Fruit fly (Drosophila melanogaster) whole organism, embryonic: Measurements from ENCODE around the gene CG4017.

Source experiments
- Bteb2 ChIP-seq: fragments of 200-800 bp; sonication (Bioruptor generic); optimal IDR thresholded peaks from 2 replicates; lab custom pipeline; 2016; ENCODE audit warnings: missing biosample characterization, missing genetic modification characterization
- CG10565 ChIP-seq: fragments of 200-800 bp; sonication (Bioruptor generic); optimal IDR thresholded peaks from 3 replicates; lab custom pipeline; 2016; ENCODE audit warnings: missing biosample characterization, mild to moderate bottlenecking, missing genetic modification characterization
- CG14860 ChIP-seq: fragments of 200-800 bp; sonication (Bioruptor generic); IDR thresholded peaks from 3 replicates; pipeline ENCODE4 v1.3.6; 2022; ENCODE audit warnings: missing biosample characterization, missing genetic modification characterization; ENCODE audit not compliant: partially characterized antibody
- CG15514 ChIP-seq: fragments of 200-800 bp; sonication (Bioruptor generic); optimal IDR thresholded peaks from 3 replicates; lab custom pipeline; 2017; ENCODE audit warnings: missing biosample characterization, missing genetic modification characterization, mild to moderate bottlenecking, moderate library complexity, missing genetic modification reagents
- CG1602 ChIP-seq: fragments of 200-800 bp; sonication (Bioruptor generic); optimal IDR thresholded peaks from 3 replicates; lab custom pipeline; 2016; ENCODE audit warnings: missing biosample characterization, missing genetic modification characterization
- CG1603 ChIP-seq: fragments of 200-800 bp; sonication (Bioruptor generic); optimal IDR thresholded peaks from 2 replicates; lab custom pipeline; 2019; ENCODE audit warnings: missing biosample characterization, mild to moderate bottlenecking, missing genetic modification characterization, moderate library complexity
- CG2712 ChIP-seq: fragments of 200-800 bp; optimal IDR thresholded peaks from 3 replicates; lab custom pipeline; 2019; ENCODE audit warnings: missing biosample characterization, mild to moderate bottlenecking, missing genetic modification characterization, moderate library complexity
- CG31388 ChIP-seq: fragments of 200-800 bp; sonication (Bioruptor generic); optimal IDR thresholded peaks from 2 replicates; lab custom pipeline; 2016; ENCODE audit warnings: missing biosample characterization, missing genetic modification characterization
- CG4707 ChIP-seq: fragments of 200-800 bp; sonication (Bioruptor generic); optimal IDR thresholded peaks from 2 replicates; lab custom pipeline; 2018; ENCODE audit warnings: missing biosample characterization, mild to moderate bottlenecking, missing genetic modification characterization, moderate library complexity
- CG4820 ChIP-seq: fragments of 200-800 bp; sonication (Bioruptor generic); optimal IDR thresholded peaks from 3 replicates; lab custom pipeline; 2016; ENCODE audit warnings: missing biosample characterization, missing genetic modification characterization
- CG5245 ChIP-seq: fragments of 200-800 bp; sonication (Bioruptor generic); optimal IDR thresholded peaks from 3 replicates; lab custom pipeline; 2016; ENCODE audit warnings: missing biosample characterization, missing genetic modification characterization
- CG6272 ChIP-seq: fragments of 200-800 bp; sonication (Bioruptor generic); IDR thresholded peaks from 2 replicates; pipeline ENCODE4 v1.3.6; 2022; ENCODE audit warnings: missing biosample characterization, missing genetic modification characterization
- CG7271 ChIP-seq: fragments of 200-800 bp; sonication (Bioruptor generic); optimal IDR thresholded peaks from 2 replicates; lab custom pipeline; 2018; ENCODE audit warnings: missing biosample characterization, mild to moderate bottlenecking, missing genetic modification characterization, moderate library complexity
- CG7556 ChIP-seq: fragments of 200-800 bp; sonication (Bioruptor generic); optimal IDR thresholded peaks from 2 replicates; lab custom pipeline; 2017; ENCODE audit warnings: missing biosample characterization, mild to moderate bottlenecking, missing genetic modification characterization
- CG8089 ChIP-seq: fragments of 200-800 bp; sonication (Bioruptor generic); optimal IDR thresholded peaks from 3 replicates; lab custom pipeline; 2016; ENCODE audit warnings: missing biosample characterization, missing genetic modification characterization
- CoRest ChIP-seq: fragments of 200-800 bp; sonication (Bioruptor generic); optimal IDR thresholded peaks from 3 replicates; lab custom pipeline; 2018; ENCODE audit warnings: missing biosample characterization, mild to moderate bottlenecking, missing genetic modification characterization, moderate library complexity
- D19A ChIP-seq: fragments of 200-800 bp; optimal IDR thresholded peaks from 3 replicates; lab custom pipeline; 2019; ENCODE audit warnings: missing biosample characterization, mild to moderate bottlenecking, missing genetic modification characterization, moderate library complexity
- Dbx ChIP-seq: fragments of 200-800 bp; sonication (Bioruptor generic); IDR thresholded peaks from 3 replicates; pipeline ENCODE4 v1.3.6; 2022; ENCODE audit warnings: missing biosample characterization, missing genetic modification characterization
- Dll ChIP-seq: fragments of 200-800 bp; sonication (Bioruptor generic); IDR thresholded peaks from 4 replicates; pipeline ENCODE4 v1.3.6; 2022; ENCODE audit warnings: missing biosample characterization, missing genetic modification characterization; ENCODE audit not compliant: partially characterized antibody
- Drgx ChIP-seq: fragments of 200-800 bp; sonication (Bioruptor generic); IDR thresholded peaks from 2 replicates; pipeline ENCODE4 v1.3.6; 2022; ENCODE audit warnings: missing biosample characterization, missing genetic modification characterization
- Gug ChIP-seq: fragments of 200-800 bp; sonication (Bioruptor generic); IDR thresholded peaks from 4 replicates; pipeline ENCODE4 v1.3.6; 2022; ENCODE audit warnings: missing biosample characterization, missing genetic modification characterization
- Hey ChIP-seq: fragments of 200-800 bp; sonication (Bioruptor generic); optimal IDR thresholded peaks from 3 replicates; lab custom pipeline; 2018; ENCODE audit warnings: missing biosample characterization, mild to moderate bottlenecking, missing genetic modification characterization
- Hr3 ChIP-seq: fragments of 200-800 bp; sonication (Bioruptor generic); optimal IDR thresholded peaks from 3 replicates; lab custom pipeline; 2016; ENCODE audit warnings: missing biosample characterization, missing genetic modification characterization
- Hr51 ChIP-seq, 2 experiments: fragments of 200-800 bp; sonication (Bioruptor generic); optimal IDR thresholded peaks; 2 replicates in 1 of 2; 3 replicates in 1 of 2; lab custom pipeline; 2016 to 2018; ENCODE audit warnings: missing biosample characterization in 2 of 2, missing genetic modification characterization in 2 of 2, mild to moderate bottlenecking in 1 of 2, moderate library complexity in 1 of 2
- Jarid2 ChIP-seq: fragments of 200-800 bp; sonication (Bioruptor generic); optimal IDR thresholded peaks from 3 replicates; lab custom pipeline; 2017; ENCODE audit warnings: mild to moderate bottlenecking, missing biosample characterization, missing genetic modification reagents, missing genetic modification characterization
- MESR4 ChIP-seq: fragments of 200-800 bp; sonication (Bioruptor generic); optimal IDR thresholded peaks from 2 replicates; lab custom pipeline; 2018; ENCODE audit warnings: missing biosample characterization, mild to moderate bottlenecking, missing genetic modification characterization, moderate library complexity
- MTF-1 ChIP-seq: fragments of 200-800 bp; sonication (Bioruptor generic); optimal IDR thresholded peaks from 2 replicates; lab custom pipeline; 2018; ENCODE audit warnings: missing biosample characterization, mild to moderate bottlenecking, missing genetic modification characterization, borderline replicate concordance
- Meics ChIP-seq: fragments of 200-800 bp; sonication (Bioruptor generic); optimal IDR thresholded peaks from 2 replicates; lab custom pipeline; 2017; ENCODE audit warnings: missing biosample characterization, mild to moderate bottlenecking, missing genetic modification characterization
- Oli ChIP-seq: fragments of 200-800 bp; sonication (Bioruptor generic); optimal IDR thresholded peaks from 2 replicates; lab custom pipeline; 2018; ENCODE audit warnings: missing biosample characterization, mild to moderate bottlenecking, missing genetic modification characterization, moderate library complexity
- Ssrp ChIP-seq: fragments of 200-800 bp; sonication (Bioruptor generic); optimal IDR thresholded peaks from 2 replicates; lab custom pipeline; 2018; ENCODE audit warnings: missing biosample characterization, mild to moderate bottlenecking, missing genetic modification characterization, moderate library complexity
- Xrp1 ChIP-seq: fragments of 200-800 bp; sonication (Bioruptor generic); IDR thresholded peaks from 2 replicates; pipeline ENCODE4 v1.3.6; 2022; ENCODE audit warnings: missing biosample characterization, missing genetic modification characterization
- ase ChIP-seq: fragments of 200-800 bp; sonication (Bioruptor generic); IDR thresholded peaks from 3 replicates; pipeline ENCODE4 v1.3.6; 2022; ENCODE audit warnings: missing biosample characterization, missing genetic modification characterization
- bab2 ChIP-seq: fragments of 200-800 bp; sonication (Bioruptor generic); optimal IDR thresholded peaks from 2 replicates; lab custom pipeline; 2016; ENCODE audit warnings: missing biosample characterization, missing genetic modification characterization
- chm ChIP-seq: fragments of 200-800 bp; sonication (Bioruptor generic); IDR thresholded peaks from 2 replicates; pipeline ENCODE4 v1.3.6; 2022; ENCODE audit warnings: missing biosample characterization, missing genetic modification characterization
- corto ChIP-seq: fragments of 200-800 bp; sonication (Bioruptor generic); optimal IDR thresholded peaks from 2 replicates; lab custom pipeline; 2016; ENCODE audit warnings: missing biosample characterization, mild to moderate bottlenecking, missing genetic modification characterization, moderate library complexity
- dmrt99B ChIP-seq: fragments of 200-800 bp; sonication (Bioruptor generic); optimal IDR thresholded peaks from 2 replicates; lab custom pipeline; 2018; ENCODE audit warnings: missing biosample characterization, mild to moderate bottlenecking, missing genetic modification characterization, moderate library complexity
- emc ChIP-seq: fragments of 200-800 bp; sonication (Bioruptor generic); optimal IDR thresholded peaks from 2 replicates; lab custom pipeline; 2016; ENCODE audit warnings: missing biosample characterization, missing genetic modification characterization
- gro ChIP-seq: fragments of 200-800 bp; sonication (Bioruptor generic); optimal IDR thresholded peaks from 2 replicates; lab custom pipeline; 2016; ENCODE audit warnings: missing biosample characterization, missing genetic modification characterization
- gsb ChIP-seq: fragments of 200-800 bp; sonication (Bioruptor generic); IDR thresholded peaks from 2 replicates; pipeline ENCODE4 v1.3.6; 2022; ENCODE audit warnings: missing biosample characterization, missing genetic modification characterization
- maf-S ChIP-seq: fragments of 200-800 bp; sonication (Bioruptor generic); optimal IDR thresholded peaks from 2 replicates; lab custom pipeline; 2016; ENCODE audit warnings: missing biosample characterization, missing genetic modification characterization
- nau ChIP-seq: fragments of 200-800 bp; sonication (Bioruptor generic); optimal IDR thresholded peaks from 3 replicates; lab custom pipeline; 2017; ENCODE audit warnings: missing biosample characterization, mild to moderate bottlenecking, missing genetic modification characterization, missing genetic modification reagents
- nerfin-2 ChIP-seq: fragments of 200-800 bp; sonication (Bioruptor generic); IDR thresholded peaks from 2 replicates; pipeline ENCODE4 v1.3.6; 2022; ENCODE audit warnings: missing biosample characterization, missing genetic modification characterization; ENCODE audit not compliant: partially characterized antibody
- onecut ChIP-seq: fragments of 200-800 bp; sonication (Bioruptor generic); IDR thresholded peaks from 2 replicates; pipeline ENCODE4 v1.3.6; 2022; ENCODE audit warnings: missing biosample characterization, missing genetic modification characterization
- org-1 ChIP-seq: fragments of 200-800 bp; sonication (Bioruptor generic); optimal IDR thresholded peaks from 2 replicates; lab custom pipeline; 2017; ENCODE audit warnings: missing biosample characterization, missing genetic modification characterization
- pfk ChIP-seq: fragments of 200-800 bp; sonication (Bioruptor generic); optimal IDR thresholded peaks from 2 replicates; lab custom pipeline; 2018; ENCODE audit warnings: missing biosample characterization, mild to moderate bottlenecking, missing genetic modification characterization, moderate library complexity
- sens ChIP-seq: fragments of 200-800 bp; sonication (Bioruptor generic); peaks from one replicate; lab custom pipeline; 2016; ENCODE audit warnings: missing biosample characterization, missing genetic modification characterization
- sim ChIP-seq: fragments of 200-800 bp; sonication (Bioruptor generic); IDR thresholded peaks from 2 replicates; pipeline ENCODE4 v1.3.6; 2022; ENCODE audit warnings: missing biosample characterization, missing genetic modification characterization
- sisA ChIP-seq: fragments of 200-800 bp; sonication (Bioruptor generic); IDR thresholded peaks from 2 replicates; pipeline ENCODE4 v1.3.6; 2022; ENCODE audit warnings: missing biosample characterization, missing genetic modification characterization
- slbo ChIP-seq: fragments of 200-800 bp; sonication (Bioruptor generic); IDR thresholded peaks from 2 replicates; pipeline ENCODE4 v1.3.6; 2022; ENCODE audit warnings: missing biosample characterization, missing genetic modification characterization
- sug ChIP-seq: fragments of 200-800 bp; optimal IDR thresholded peaks from 2 replicates; lab custom pipeline; 2019; ENCODE audit warnings: missing biosample characterization, mild to moderate bottlenecking, missing genetic modification characterization, moderate library complexity
- unpg ChIP-seq: fragments of 200-800 bp; sonication (Bioruptor generic); optimal IDR thresholded peaks from 3 replicates; lab custom pipeline; 2018; ENCODE audit warnings: missing biosample characterization, mild to moderate bottlenecking, missing genetic modification characterization, moderate library complexity

Gene CG4017

dm6 chr2L:9737803-9738202 lies 29.1 kb upstream of the CG4017 start (continued):
- peak; percentile 11 for TF ChIP-seq CG4820 (GFP tag; lab: Kevin White, UChicago)
- no peak for TF ChIP-seq org-1 (GFP tag; lab: Kevin White, UChicago)
- peak; percentile 19 for TF ChIP-seq Ssrp (tag; lab: Kevin White, UChicago)
- TF ChIP-seq nerfin-2 = no peak
- TF ChIP-seq CG2712 (tag; lab: Kevin White, UChicago) = peak; percentile 18
- TF ChIP-seq CoRest (tag; lab: Kevin White, UChicago) = no peak
- peak; percentile 17 for TF ChIP-seq Meics (GFP tag; lab: Kevin White, UChicago)
- TF ChIP-seq slbo (GFP tag; lab: Robert Waterston, UW) = no peak
- TF ChIP-seq nau = no peak
- TF ChIP-seq Hr51 (GFP tag; optimal IDR thresholded peaks at IDR 0.05; lab: Kevin White, UChicago) = peak in 1 of 2 experiments; percentile 49
- no peak for TF ChIP-seq corto (GFP tag; lab: Kevin White, UChicago)
- no peak for TF ChIP-seq CG6272
- TF ChIP-seq sug = no peak
- no peak for TF ChIP-seq Hr3
- TF ChIP-seq bab2 (GFP tag; lab: Kevin White, UChicago) = no peak
- TF ChIP-seq sim = no peak
- no peak for TF ChIP-seq gro (GFP tag; lab: Kevin White, UChicago)
- TF ChIP-seq ase (GFP tag; lab: Robert Waterston, UW) = no peak
- TF ChIP-seq Bteb2 (GFP tag; lab: Kevin White, UChicago) = no peak
- TF ChIP-seq Dbx (GFP tag; lab: Robert Waterston, UW) = 0 out of 3 replicates have a peak, but pooled peaks have one; percentile 14
- TF ChIP-seq Gug (GFP tag; lab: Robert Waterston, UW) = no peak
- TF ChIP-seq Oli (tag; lab: Kevin White, UChicago) = peak; percentile 42
- no peak for TF ChIP-seq D19A
- peak; percentile 23 for TF ChIP-seq CG1603 (tag; lab: Kevin White, UChicago)
- TF ChIP-seq Drgx = no peak
- no peak for TF ChIP-seq chm
- no peak for TF ChIP-seq maf-S
- TF ChIP-seq dmrt99B (tag; lab: Kevin White, UChicago) = peak; percentile 45
- no peak for TF ChIP-seq CG14860 (GFP tag; lab: Robert Waterston, UW)
- no peak for TF ChIP-seq CG5245
- TF ChIP-seq CG31388 (GFP tag; lab: Kevin White, UChicago) = no peak
- no peak for TF ChIP-seq Hey (tag; lab: Kevin White, UChicago)
- no peak for TF ChIP-seq gsb
- TF ChIP-seq MESR4 = no peak
- peak; percentile 22 for TF ChIP-seq unpg (GFP tag; lab: Kevin White, UChicago)
- TF ChIP-seq sens (GFP tag; lab: Kevin White, UChicago) = peak; percentile 75
- peak; percentile 14 for TF ChIP-seq CG7556 (GFP tag; lab: Kevin White, UChicago)
- TF ChIP-seq CG1602 = no peak
- TF ChIP-seq MTF-1 (GFP tag; lab: Kevin White, UChicago) = no peak
- no peak for TF ChIP-seq pfk
- TF ChIP-seq sisA (GFP tag; lab: Robert Waterston, UW) = no peak
- peak; percentile 11 for TF ChIP-seq CG15514 (GFP tag; lab: Kevin White, UChicago)
- TF ChIP-seq Xrp1 (GFP tag; lab: Robert Waterston, UW) = peak; percentile 7; the same call in 1 of the 2 replicates
- TF ChIP-seq Jarid2 (GFP tag; lab: Kevin White, UChicago) = no peak
- no peak for TF ChIP-seq CG10565 (GFP tag; lab: Kevin White, UChicago)
- no peak for TF ChIP-seq Dll
- TF ChIP-seq emc = no peak
- TF ChIP-seq CG8089 (GFP tag; lab: Kevin White, UChicago) = no peak
- TF ChIP-seq onecut = 0 out of 2 replicates have a peak, but pooled peaks have one; percentile 11
- no peak for TF ChIP-seq CG4707
- no peak for TF ChIP-seq CG7271 (tag; lab: Kevin White, UChicago)
